Worm (Caenorhabditis elegans) whole organism, L1 larva: ENCODE data around the gene pxf-1.

Experiments used
- C16A3.4 ChIP-seq: fragments of 150-350 bp; optimal IDR thresholded peaks from 2 replicates; lab custom pipeline; 2014; ENCODE audit warnings: missing biosample characterization, missing genetic modification characterization
- C34B4.2 ChIP-seq: sonication (generic microtip); optimal IDR thresholded peaks from 2 replicates; lab custom pipeline; 2017; ENCODE audit warnings: mild to moderate bottlenecking, missing genetic modification characterization, missing compliant biosample characterization
- ama-1 ChIP-seq: fragments of 150-350 bp; optimal IDR thresholded peaks from 2 replicates; lab custom pipeline; 2014
- ceh-82 ChIP-seq, 3 experiments: fragments of 150-350 bp in 1 of 3; sonication (generic microtip) in 2 of 3; optimal IDR thresholded peaks; 2 replicates each; lab custom pipeline; 2014 to 2017; ENCODE audit warnings: missing biosample characterization in 3 of 3, missing genetic modification characterization in 3 of 3
- ces-1 ChIP-seq: fragments of 150-350 bp; optimal IDR thresholded peaks from 2 replicates; lab custom pipeline; 2014; ENCODE audit warnings: missing biosample characterization, missing genetic modification reagents, missing genetic modification characterization
- efl-1 ChIP-seq, 4 experiments: fragments of 150-350 bp; optimal IDR thresholded peaks in 3 of 4; peaks in 1 of 4; 1 replicate in 1 of 4; 2 replicates in 3 of 4; lab custom pipeline; 2014; ENCODE audit warnings: missing biosample characterization in 2 of 4, missing genetic modification characterization in 2 of 4, missing genetic modification reagents in 2 of 4
- efl-3 ChIP-seq: fragments of 200-800 bp; sonication (Bioruptor generic); optimal IDR thresholded peaks from 2 replicates; lab custom pipeline; 2018; ENCODE audit warnings: mild to moderate bottlenecking, missing genetic modification characterization, missing compliant biosample characterization
- egl-13 ChIP-seq: sonication (generic microtip); optimal IDR thresholded peaks from 2 replicates; lab custom pipeline; 2016; ENCODE audit warnings: missing genotype, missing genetic modification reagents, missing genetic modification characterization, missing compliant biosample characterization
- ets-5 ChIP-seq: fragments of 200-800 bp; sonication (Bioruptor generic); IDR thresholded peaks from 2 replicates; pipeline ENCODE4 v1.3.6; 2022; ENCODE audit warnings: missing genetic modification characterization, missing compliant biosample characterization
- fkh-10 ChIP-seq: sonication (generic microtip); optimal IDR thresholded peaks from 2 replicates; lab custom pipeline; 2017; ENCODE audit warnings: missing biosample characterization, missing genetic modification reagents, missing genetic modification characterization
- fkh-4 ChIP-seq: sonication (generic microtip); optimal IDR thresholded peaks from 2 replicates; lab custom pipeline; 2016; ENCODE audit warnings: missing compliant biosample characterization, missing genetic modification characterization, borderline replicate concordance
- fkh-8 ChIP-seq: sonication (generic microtip); optimal IDR thresholded peaks from 2 replicates; lab custom pipeline; 2016; ENCODE audit warnings: mild to moderate bottlenecking, missing genetic modification characterization, missing compliant biosample characterization
- grh-1 ChIP-seq: fragments of 200-800 bp; sonication (Bioruptor generic); IDR thresholded peaks from 2 replicates; pipeline ENCODE4 v1.3.6; 2022; ENCODE audit warnings: missing genetic modification reagents, missing genetic modification characterization, missing compliant biosample characterization
- hlh-4 ChIP-seq: sonication (generic microtip); optimal IDR thresholded peaks from 2 replicates; lab custom pipeline; 2016; ENCODE audit warnings: mild to moderate bottlenecking, missing genetic modification characterization, missing compliant biosample characterization
- jun-1 ChIP-seq: fragments of 150-350 bp; optimal IDR thresholded peaks from 2 replicates; lab custom pipeline; 2014; ENCODE audit warnings: missing biosample characterization, missing genetic modification reagents, missing genetic modification characterization
- lin-14 ChIP-seq: fragments of 200-800 bp; sonication (Bioruptor generic); optimal IDR thresholded peaks from 2 replicates; lab custom pipeline; 2018; ENCODE audit warnings: mild to moderate bottlenecking, missing genetic modification characterization, moderate library complexity, missing compliant biosample characterization
- lin-35 ChIP-seq, 2 experiments: fragments of 150-350 bp; optimal IDR thresholded peaks; 2 replicates each; lab custom pipeline; 2014; ENCODE audit warnings: missing biosample characterization in 2 of 2, missing genetic modification characterization in 2 of 2, missing genetic modification reagents in 2 of 2
- lin-39 ChIP-seq: fragments of 150-350 bp; optimal IDR thresholded peaks from 2 replicates; lab custom pipeline; 2014; ENCODE audit warnings: missing biosample characterization, missing genetic modification reagents, missing genetic modification characterization
- lir-3 ChIP-seq: sonication (generic microtip); optimal IDR thresholded peaks from 2 replicates; lab custom pipeline; 2016; ENCODE audit warnings: mild to moderate bottlenecking, missing genetic modification characterization, moderate library complexity, missing compliant biosample characterization; ENCODE audit not compliant: poor library complexity
- mep-1 ChIP-seq: fragments of 150-350 bp; optimal IDR thresholded peaks from 2 replicates; lab custom pipeline; 2014; ENCODE audit warnings: missing biosample characterization, missing genetic modification characterization
- nhr-19 ChIP-seq: fragments of 200-800 bp; sonication (Bioruptor generic); conservative IDR thresholded peaks from 2 replicates; pipeline ENCODE4 v1.3.6; 2022; ENCODE audit warnings: missing genetic modification characterization, missing compliant biosample characterization
- nhr-71 ChIP-seq: sonication (generic microtip); optimal IDR thresholded peaks from 2 replicates; lab custom pipeline; 2016; ENCODE audit warnings: mild to moderate bottlenecking, missing genetic modification characterization, moderate library complexity, missing compliant biosample characterization
- nhr-84 ChIP-seq: sonication (generic microtip); optimal IDR thresholded peaks from 2 replicates; lab custom pipeline; 2017; ENCODE audit warnings: missing biosample characterization, missing genetic modification characterization
- nhr-85 ChIP-seq: sonication (generic microtip); peaks from one replicate; lab custom pipeline; 2016; ENCODE audit warnings: missing genetic modification characterization, inconsistent platforms, missing compliant biosample characterization
- pax-3 ChIP-seq: fragments of 200-800 bp; sonication (Bioruptor generic); optimal IDR thresholded peaks from 2 replicates; lab custom pipeline; 2018; ENCODE audit warnings: mild to moderate bottlenecking, missing genetic modification characterization, moderate library complexity, missing compliant biosample characterization
- pqm-1 ChIP-seq: sonication (generic microtip); optimal IDR thresholded peaks from 3 replicates; lab custom pipeline; 2017; ENCODE audit warnings: missing biosample characterization, missing genetic modification characterization
- skn-1 ChIP-seq: fragments of 150-350 bp; optimal IDR thresholded peaks from 2 replicates; lab custom pipeline; 2014; ENCODE audit warnings: missing biosample characterization, missing genetic modification characterization
- snu-23 ChIP-seq: sonication (generic microtip); optimal IDR thresholded peaks from 2 replicates; lab custom pipeline; 2016; ENCODE audit warnings: missing genetic modification characterization, missing compliant biosample characterization
- sptf-1 ChIP-seq: fragments of 150-350 bp; optimal IDR thresholded peaks from 2 replicates; lab custom pipeline; 2014; ENCODE audit warnings: missing biosample characterization, missing genetic modification characterization
- sup-37 ChIP-seq: fragments of 200-800 bp; sonication (Bioruptor generic); optimal IDR thresholded peaks from 2 replicates; lab custom pipeline; 2018; ENCODE audit warnings: mild to moderate bottlenecking, missing genetic modification characterization, missing compliant biosample characterization
- tbx-2 ChIP-seq: sonication (generic microtip); optimal IDR thresholded peaks from 2 replicates; lab custom pipeline; 2016; ENCODE audit warnings: missing genetic modification characterization, missing compliant biosample characterization
- tlp-1 ChIP-seq: fragments of 150-350 bp; optimal IDR thresholded peaks from 2 replicates; lab custom pipeline; 2014; ENCODE audit warnings: missing biosample characterization, missing genetic modification characterization
- unc-30 ChIP-seq: sonication (generic microtip); optimal IDR thresholded peaks from 2 replicates; lab custom pipeline; 2017; ENCODE audit warnings: missing biosample characterization, missing genetic modification characterization
- unc-62 ChIP-seq: fragments of 150-350 bp; optimal IDR thresholded peaks from 2 replicates; lab custom pipeline; 2014; ENCODE audit warnings: missing biosample characterization, missing genetic modification reagents, missing genetic modification characterization
- zag-1 ChIP-seq: fragments of 150-350 bp; optimal IDR thresholded peaks from 2 replicates; lab custom pipeline; 2014; ENCODE audit warnings: missing biosample characterization, missing genetic modification characterization
- ztf-4 ChIP-seq: fragments of 150-350 bp; optimal IDR thresholded peaks from 2 replicates; lab custom pipeline; 2014; ENCODE audit warnings: missing biosample characterization, missing genetic modification characterization

pxf-1 gene

ce11 chrIV:10170808-10171207 is 3.3 kb downstream of the pxf-1 start:
- TF ChIP-seq nhr-71 (tag; lab: Kevin White, UChicago) (peak; percentile 21), tbx-2 (tag; lab: Kevin White, UChicago) (no peak), ztf-4 (tag; lab: Kevin White, UChicago) (no peak), fkh-4 (tag; lab: Kevin White, UChicago) (no peak), grh-1 (GFP tag; lab: Robert Waterston, UW) (no peak), efl-1 (optimal IDR thresholded peaks at IDR 0.05; lab: Kevin White, UChicago) (no peak), efl-1 (GFP tag; optimal IDR thresholded peaks at IDR 0.05 in 1 of 2; lab: Kevin White, UChicago) (no peak), egl-13 (tag; lab: Kevin White, UChicago) (no peak), fkh-10 (GFP tag; lab: Kevin White, UChicago) (peak; percentile 92), ama-1 (lab: Kevin White, UChicago) (no peak), nhr-85 (tag; lab: Kevin White, UChicago) (no peak), sup-37 (GFP tag; lab: Kevin White, UChicago) (no peak), unc-30 (tag; lab: Kevin White, UChicago) (no peak), lir-3 (no peak), ces-1 (GFP tag; lab: Kevin White, UChicago) (peak; percentile 38), skn-1 (tag; lab: Kevin White, UChicago) (no peak), fkh-8 (no peak), C16A3.4 (tag; lab: Kevin White, UChicago) (no peak), unc-62 (no peak), lin-14 (GFP tag; lab: Kevin White, UChicago) (peak; percentile 84)

ce11 chrIV:10164086-10164485 is 10.1 kb downstream of the pxf-1 start:
- no peak for TF ChIP-seq jun-1 (tag; lab: Kevin White, UChicago)
- no peak for TF ChIP-seq pax-3 (tag; lab: Kevin White, UChicago)
- no peak for TF ChIP-seq efl-3 (GFP tag; lab: Kevin White, UChicago)
- no peak for TF ChIP-seq hlh-4
- TF ChIP-seq mep-1 (tag; lab: Kevin White, UChicago): no peak
- TF ChIP-seq sptf-1 (tag; lab: Kevin White, UChicago): no peak
- no peak for TF ChIP-seq tlp-1 (tag; lab: Kevin White, UChicago)
- no peak for TF ChIP-seq tbx-2 (tag; lab: Kevin White, UChicago)
- TF ChIP-seq fkh-4 (tag; lab: Kevin White, UChicago): no peak
- no peak for TF ChIP-seq ceh-82 (tag; optimal IDR thresholded peaks at IDR 0.05; lab: Kevin White, UChicago)

- no peak for TF ChIP-seq C34B4.2 (tag; lab: Kevin White, UChicago)
- no peak for TF ChIP-seq pqm-1 (tag; lab: Kevin White, UChicago)
- no peak for TF ChIP-seq lin-35 (GFP tag; optimal IDR thresholded peaks at IDR 0.05; lab: Kevin White, UChicago)
- TF ChIP-seq ets-5 (GFP tag; lab: Robert Waterston, UW): no peak
- no peak for TF ChIP-seq nhr-19 (GFP tag; lab: Robert Waterston, UW)
- TF ChIP-seq ces-1 (GFP tag; lab: Kevin White, UChicago): no peak
- TF ChIP-seq lin-39: no peak
- no peak for TF ChIP-seq snu-23
- TF ChIP-seq pax-3 (tag; lab: Kevin White, UChicago): peak; percentile 25
- TF ChIP-seq zag-1: no peak
- TF ChIP-seq ama-1 (lab: Kevin White, UChicago): no peak
- TF ChIP-seq fkh-8: peak; percentile 6
- TF ChIP-seq nhr-84 (tag; lab: Kevin White, UChicago): no peak
These were observed 12.4 kb downstream of the pxf-1 start, which contains the start of gene pps-1 for ce11 chrIV:10161706-10162105. Gene pps-1, plus strand, starts transcription at chrIV:10162006.

ce11 chrIV:10157489-10158088 is 16.6 kb downstream of the pxf-1 start, which contains the start of gene ttr-53:
Gene ttr-53, plus strand, starts transcription at chrIV:10158038.
- no peak for TF ChIP-seq mep-1 (tag; lab: Kevin White, UChicago)
- TF ChIP-seq ceh-82 (tag; optimal IDR thresholded peaks at IDR 0.05; lab: Kevin White, UChicago): no peak
- no peak for TF ChIP-seq fkh-4 (tag; lab: Kevin White, UChicago)
- no peak for TF ChIP-seq ets-5 (GFP tag; lab: Robert Waterston, UW)
